Worm (Caenorhabditis elegans) whole organism, L1 larva: ENCODE data around the gene rsr-2.

Source experiments
- C34B4.2 ChIP-seq: sonication (generic microtip); optimal IDR thresholded peaks from 2 replicates; lab custom pipeline; 2017; ENCODE audit warnings: mild to moderate bottlenecking, missing genetic modification characterization, missing compliant biosample characterization
- alr-1 ChIP-seq: fragments of 200-800 bp; sonication (Bioruptor generic); optimal IDR thresholded peaks from 2 replicates; lab custom pipeline; 2018; ENCODE audit warnings: borderline replicate concordance, mild to moderate bottlenecking, missing genetic modification characterization, missing compliant biosample characterization
- efl-1 ChIP-seq, 4 experiments: fragments of 150-350 bp; optimal IDR thresholded peaks in 3 of 4; peaks in 1 of 4; 1 replicate in 1 of 4; 2 replicates in 3 of 4; lab custom pipeline; 2014; ENCODE audit warnings: missing biosample characterization in 2 of 4, missing genetic modification characterization in 2 of 4, missing genetic modification reagents in 2 of 4
- efl-3 ChIP-seq: fragments of 200-800 bp; sonication (Bioruptor generic); optimal IDR thresholded peaks from 2 replicates; lab custom pipeline; 2018; ENCODE audit warnings: mild to moderate bottlenecking, missing genetic modification characterization, missing compliant biosample characterization
- fkh-10 ChIP-seq: sonication (generic microtip); optimal IDR thresholded peaks from 2 replicates; lab custom pipeline; 2017; ENCODE audit warnings: missing biosample characterization, missing genetic modification reagents, missing genetic modification characterization
- fkh-4 ChIP-seq: sonication (generic microtip); optimal IDR thresholded peaks from 2 replicates; lab custom pipeline; 2016; ENCODE audit warnings: missing compliant biosample characterization, missing genetic modification characterization, borderline replicate concordance
- fkh-8 ChIP-seq: sonication (generic microtip); optimal IDR thresholded peaks from 2 replicates; lab custom pipeline; 2016; ENCODE audit warnings: mild to moderate bottlenecking, missing genetic modification characterization, missing compliant biosample characterization
- hlh-17 ChIP-seq: fragments of 200-800 bp; sonication (Bioruptor generic); optimal IDR thresholded peaks from 2 replicates; lab custom pipeline; 2018; ENCODE audit warnings: missing genetic modification characterization, mild to moderate bottlenecking, missing compliant biosample characterization, moderate library complexity, borderline replicate concordance
- lin-35 ChIP-seq, 2 experiments: fragments of 150-350 bp; optimal IDR thresholded peaks; 2 replicates each; lab custom pipeline; 2014; ENCODE audit warnings: missing biosample characterization in 2 of 2, missing genetic modification characterization in 2 of 2, missing genetic modification reagents in 2 of 2
- lir-3 ChIP-seq: sonication (generic microtip); optimal IDR thresholded peaks from 2 replicates; lab custom pipeline; 2016; ENCODE audit warnings: mild to moderate bottlenecking, missing genetic modification characterization, moderate library complexity, missing compliant biosample characterization; ENCODE audit not compliant: poor library complexity
- mef-2 ChIP-seq: fragments of 150-350 bp; optimal IDR thresholded peaks from 2 replicates; lab custom pipeline; 2014; ENCODE audit warnings: missing biosample characterization, missing genetic modification characterization
- nhr-85 ChIP-seq: sonication (generic microtip); peaks from one replicate; lab custom pipeline; 2016; ENCODE audit warnings: missing genetic modification characterization, inconsistent platforms, missing compliant biosample characterization
- rnt-1 ChIP-seq: sonication (generic microtip); optimal IDR thresholded peaks from 2 replicates; lab custom pipeline; 2016; ENCODE audit warnings: mild to moderate bottlenecking, missing genetic modification characterization, moderate library complexity, missing compliant biosample characterization
- skn-1 ChIP-seq: fragments of 150-350 bp; optimal IDR thresholded peaks from 2 replicates; lab custom pipeline; 2014; ENCODE audit warnings: missing biosample characterization, missing genetic modification characterization
- sptf-1 ChIP-seq: fragments of 150-350 bp; optimal IDR thresholded peaks from 2 replicates; lab custom pipeline; 2014; ENCODE audit warnings: missing biosample characterization, missing genetic modification characterization
- tbx-2 ChIP-seq: sonication (generic microtip); optimal IDR thresholded peaks from 2 replicates; lab custom pipeline; 2016; ENCODE audit warnings: missing genetic modification characterization, missing compliant biosample characterization
- unc-98 ChIP-seq: fragments of 200-800 bp; sonication (Bioruptor generic); IDR thresholded peaks from 2 replicates; pipeline ENCODE4 v1.3.6; 2022; ENCODE audit warnings: missing genetic modification characterization, missing compliant biosample characterization
- xbp-1 ChIP-seq: sonication (generic microtip); optimal IDR thresholded peaks from 2 replicates; lab custom pipeline; 2016; ENCODE audit warnings: missing genetic modification characterization, missing compliant biosample characterization
- ztf-4 ChIP-seq: fragments of 150-350 bp; optimal IDR thresholded peaks from 2 replicates; lab custom pipeline; 2014; ENCODE audit warnings: missing biosample characterization, missing genetic modification characterization

rsr-2 gene

ce11 chrII:12274944-12275343, 49.8 kb downstream of the rsr-2 start, which contains the start of gene Y57A10A.27:
Gene Y57A10A.27 (minus strand): TSS chrII:12275044.
- TF ChIP-seq alr-1 (tag; lab: Kevin White, UChicago), result no peak
- TF ChIP-seq mef-2 (tag; lab: Kevin White, UChicago), result no peak
- no peak for TF ChIP-seq fkh-4 (tag; lab: Kevin White, UChicago)
- TF ChIP-seq sptf-1 (tag; lab: Kevin White, UChicago), result no peak
- no peak for TF ChIP-seq ztf-4
- TF ChIP-seq skn-1 (tag; lab: Kevin White, UChicago), result no peak
- no peak for TF ChIP-seq unc-98 (GFP tag; lab: Robert Waterston, UW)
- TF ChIP-seq lir-3 (tag; lab: Kevin White, UChicago), result no peak
- TF ChIP-seq fkh-8, result no peak
- no peak for TF ChIP-seq lin-35 (GFP tag; optimal IDR thresholded peaks at IDR 0.05; lab: Kevin White, UChicago)
- TF ChIP-seq hlh-17 (GFP tag; lab: Kevin White, UChicago), result no peak
- TF ChIP-seq xbp-1 (tag; lab: Kevin White, UChicago), result no peak
- TF ChIP-seq efl-3 (GFP tag; lab: Kevin White, UChicago), result no peak
- TF ChIP-seq rnt-1, result no peak
- TF ChIP-seq efl-1 (optimal IDR thresholded peaks at IDR 0.05; lab: Kevin White, UChicago), result no peak
- no peak for TF ChIP-seq efl-1 (GFP tag; optimal IDR thresholded peaks at IDR 0.05 in 1 of 2; lab: Kevin White, UChicago)
- TF ChIP-seq C34B4.2 (tag; lab: Kevin White, UChicago), result no peak
- no peak for TF ChIP-seq fkh-10
- no peak for TF ChIP-seq tbx-2
- no peak for TF ChIP-seq nhr-85 (tag; lab: Kevin White, UChicago)
- TF ChIP-seq, all 84 proteins: peak for 0
